Worm (Caenorhabditis elegans): Measurements from ENCODE around the gene abf-3.

Gene abf-3

DNA sequence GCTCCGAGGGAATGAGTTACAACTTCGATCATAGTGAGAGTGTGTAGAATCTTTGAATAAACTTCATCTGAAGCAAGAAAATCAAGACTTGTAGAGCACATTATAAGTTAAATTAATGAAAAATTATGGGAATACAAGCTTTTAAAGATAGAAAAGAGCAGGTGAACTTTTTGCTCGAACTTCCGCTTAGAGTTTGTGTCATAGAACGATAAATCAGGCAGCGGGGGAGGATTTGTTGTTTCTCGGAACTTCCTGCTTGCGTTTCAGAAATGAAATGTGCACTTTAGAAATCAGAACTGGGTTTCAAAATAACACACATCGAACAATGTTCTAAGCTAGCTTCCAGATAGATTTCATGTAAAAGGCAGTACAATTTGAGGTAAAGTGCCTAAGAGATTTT lies 23.4 kb upstream of the abf-3 start, which contains the start of gene srh-149:
srh-149 (minus strand) TSS at position 101 of the 400 bp plus-strand sequence.
- TF ChIP-seq tbx-9 (tag; optimal IDR thresholded peaks at IDR 0.05; ENCODE audit: borderline replicate concordance) (no peak), ama-1 (optimal IDR thresholded peaks at IDR 0.05) (no peak), ama-1 (GFP tag; optimal IDR thresholded peaks at IDR 0.05) (no peak)

- TF ChIP-seq ceh-79 (tag; optimal IDR thresholded peaks at IDR 0.05) (no peak), sdz-38 (tag; optimal IDR thresholded peaks at IDR 0.05) (no peak), let-607 (tag; optimal IDR thresholded peaks at IDR 0.05) (no peak), B0019.2 (GFP tag; conservative IDR thresholded peaks at IDR 0.05) (no peak), Y53G8AR.9 (GFP tag; conservative IDR thresholded peaks at IDR 0.05) (no peak), attf-6 (GFP tag; IDR thresholded peaks at IDR 0.05) (no peak), ztf-22 (GFP tag; optimal IDR thresholded peaks at IDR 0.05) (no peak), ceh-40 (GFP tag; IDR thresholded peaks at IDR 0.05) (no peak), attf-5 (GFP tag; optimal IDR thresholded peaks at IDR 0.05) (no peak), efl-1 (GFP tag; optimal IDR thresholded peaks at IDR 0.05) (no peak), F57A8.1 (GFP tag; optimal IDR thresholded peaks at IDR 0.05) (no peak), mxl-1 (tag; optimal IDR thresholded peaks at IDR 0.05) (no peak), nfyb-1 (GFP tag; IDR thresholded peaks at IDR 0.05) (no peak), bed-2 (GFP tag; IDR thresholded peaks at IDR 0.05) (no peak), zfh-2 (GFP tag; conservative IDR thresholded peaks at IDR 0.05) (no peak), unc-62 (GFP tag; optimal IDR thresholded peaks at IDR 0.05) (no peak), B0035.1 (tag; optimal IDR thresholded peaks at IDR 0.05) (no peak), zim-3 (tag; optimal IDR thresholded peaks at IDR 0.05) (no peak)
These were observed 16.0 kb upstream of the abf-3 start, which contains the start of gene srbc-54 for ce11 chrV:15833622-15834021. Gene srbc-54, minus strand, starts transcription at chrV:15833722.

- TF ChIP-seq athp-1 (tag; optimal IDR thresholded peaks at IDR 0.05), result no peak
- TF ChIP-seq lin-54 (GFP tag; optimal IDR thresholded peaks at IDR 0.05), result no peak
- no peak for TF ChIP-seq somi-1 (GFP tag; optimal IDR thresholded peaks at IDR 0.05)
- TF ChIP-seq egl-18 (GFP tag; IDR thresholded peaks at IDR 0.05), result no peak
- no peak for TF ChIP-seq mel-28 (tag; optimal IDR thresholded peaks at IDR 0.05; ENCODE audit: borderline replicate concordance)
- no peak for TF ChIP-seq sdz-38 (tag; optimal IDR thresholded peaks at IDR 0.05)
- TF ChIP-seq ceh-27 (GFP tag; optimal IDR thresholded peaks at IDR 0.05), result no peak
- TF ChIP-seq F55B11.4 (tag; optimal IDR thresholded peaks at IDR 0.05; ENCODE audit: borderline replicate concordance, insufficient read depth), result no peak
- no peak for TF ChIP-seq B0261.1 (tag; optimal IDR thresholded peaks at IDR 0.05)
- no peak for TF ChIP-seq gei-17 (GFP tag; optimal IDR thresholded peaks at IDR 0.05)
- TF ChIP-seq lsy-27 (tag; optimal IDR thresholded peaks at IDR 0.05; ENCODE audit: borderline replicate concordance, insufficient read depth), result no peak
- TF ChIP-seq F33H1.4 (GFP tag; IDR thresholded peaks at IDR 0.05), result no peak
- TF ChIP-seq Y53G8AR.9 (GFP tag; conservative IDR thresholded peaks at IDR 0.05), result no peak
- no peak for TF ChIP-seq ztf-26 (tag; optimal IDR thresholded peaks at IDR 0.05)
- TF ChIP-seq nfya-2 (GFP tag; IDR thresholded peaks at IDR 0.05), result no peak
- no peak for TF ChIP-seq mxl-1 (tag; optimal IDR thresholded peaks at IDR 0.05)
- TF ChIP-seq egl-44 (GFP tag; IDR thresholded peaks at IDR 0.05), result no peak
- TF ChIP-seq ztf-22 (GFP tag; optimal IDR thresholded peaks at IDR 0.05), result no peak
- no peak for TF ChIP-seq ceh-79 (tag; optimal IDR thresholded peaks at IDR 0.05)
These were observed 13.9 kb upstream of the abf-3 start, which contains the start of gene srbc-56 for ce11 chrV:15831586-15831985. Gene srbc-56, minus strand, starts transcription at chrV:15831686.

ce11 chrV:15829907-15830306 lies 12.3 kb upstream of the abf-3 start, which contains the start of gene srbc-55:
Gene srbc-55, minus strand, starts transcription at chrV:15830007.
- TF ChIP-seq F57A8.1 (GFP tag; optimal IDR thresholded peaks at IDR 0.05), result no peak
- TF ChIP-seq bed-1 (GFP tag; IDR thresholded peaks at IDR 0.05), result no peak
- no peak for TF ChIP-seq lsl-1 (GFP tag; optimal IDR thresholded peaks at IDR 0.05)
- TF ChIP-seq ztf-25 (GFP tag; IDR thresholded peaks at IDR 0.05), result no peak
- TF ChIP-seq Y79H2A.3 (GFP tag; conservative IDR thresholded peaks at IDR 0.05), result no peak
- no peak for TF ChIP-seq T26A5.8 (tag; optimal IDR thresholded peaks at IDR 0.05)
- no peak for TF ChIP-seq T07F8.4 (tag; optimal IDR thresholded peaks at IDR 0.05)
- no peak for TF ChIP-seq ceh-100 (GFP tag; IDR thresholded peaks at IDR 0.05)
- no peak for TF ChIP-seq cebp-2 (GFP tag; IDR thresholded peaks at IDR 0.05)
- TF ChIP-seq snpc-4 (GFP tag; optimal IDR thresholded peaks at IDR 0.05), result no peak
- TF ChIP-seq snpc-4 (tag; optimal IDR thresholded peaks at IDR 0.05), result no peak

Data from whole organism, young adult.